Worm (Caenorhabditis elegans): ENCODE measurements around the gene plc-2.
A peak's percentile ranks its signal among the peaks of the same experiment; 100 is the strongest.

Gene plc-2

DNA sequence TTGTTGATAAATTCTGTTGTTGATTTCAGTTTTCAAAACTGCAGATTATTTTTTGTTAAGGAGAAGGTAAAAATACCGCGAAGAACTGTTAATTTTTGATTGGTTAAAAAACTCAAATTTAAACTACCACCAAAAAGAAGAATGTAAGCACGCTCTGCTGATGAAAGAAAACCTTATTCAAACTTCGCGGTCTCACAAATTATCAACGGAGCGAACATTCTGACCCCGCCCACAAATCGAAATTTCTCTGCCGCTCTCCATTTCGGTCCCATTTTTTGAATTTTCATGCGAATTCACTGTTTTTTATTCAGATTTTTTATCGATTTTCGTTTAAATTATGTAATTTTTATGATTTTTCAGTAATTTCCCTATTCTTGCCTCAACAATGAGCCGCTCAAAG lies 2.8 kb upstream of the plc-2 start, which contains the start of gene cyn-3:
cyn-3 (plus strand) TSS at position 361 of the 400 bp plus-strand sequence.
- TF ChIP-seq ham-2 (GFP tag; optimal IDR thresholded peaks at IDR 0.05): no peak
- TF ChIP-seq lsy-2 (tag; optimal IDR thresholded peaks at IDR 0.05): peak; percentile 83
- peak; percentile 77 for TF ChIP-seq pha-4 (tag; optimal IDR thresholded peaks at IDR 0.05)
- no peak for TF ChIP-seq ceh-43 (GFP tag; optimal IDR thresholded peaks at IDR 0.05)
- TF ChIP-seq mep-1 (tag; optimal IDR thresholded peaks at IDR 0.05): peak; percentile 78
- no peak for TF ChIP-seq unc-39 (tag; optimal IDR thresholded peaks at IDR 0.05)
- peak; percentile 18 for TF ChIP-seq hlh-1 (tag; optimal IDR thresholded peaks at IDR 0.05)
- peak; percentile 81 for TF ChIP-seq ces-1 (GFP tag; optimal IDR thresholded peaks at IDR 0.05)
- TF ChIP-seq elt-1 (tag; optimal IDR thresholded peaks at IDR 0.05; ENCODE audit: borderline replicate concordance, insufficient read depth): no peak
- no peak for TF ChIP-seq cnd-1 (tag; optimal IDR thresholded peaks at IDR 0.05)
- peak; percentile 58 for TF ChIP-seq lin-13 (tag; optimal IDR thresholded peaks at IDR 0.05)
- peak; percentile 26 for TF ChIP-seq ceh-39 (tag; optimal IDR thresholded peaks at IDR 0.05)
- TF ChIP-seq tbx-8 (GFP tag; optimal IDR thresholded peaks at IDR 0.05): no peak
- TF ChIP-seq nhr-237 (tag; optimal IDR thresholded peaks at IDR 0.05): peak; percentile 71
- TF ChIP-seq drap-1 (GFP tag; optimal IDR thresholded peaks at IDR 0.05): no peak

DNA sequence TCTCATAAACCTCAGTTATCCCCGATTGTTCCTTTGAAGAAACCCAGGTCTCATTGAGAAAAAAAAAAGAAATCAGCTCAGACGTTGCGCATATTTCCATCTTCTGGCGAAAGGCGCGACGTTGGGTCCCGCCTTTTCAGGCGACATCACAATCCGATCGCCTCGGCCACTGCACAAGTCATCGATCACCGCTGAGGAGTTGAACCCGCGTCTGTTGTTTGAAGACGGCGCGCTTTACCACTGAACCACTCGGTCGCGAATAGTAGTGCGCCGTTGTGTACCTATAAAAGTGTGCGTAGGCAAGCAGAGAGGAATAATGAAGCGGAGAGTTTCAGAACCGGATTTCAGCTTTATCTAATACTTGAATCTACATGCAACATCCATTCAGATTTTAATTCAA lies 1.5 kb upstream of the plc-2 start, which contains the start of gene Y75B12B.11:
Y75B12B.11 (plus strand) TSS at position 394 of the 400 bp plus-strand sequence.
- TF ChIP-seq ceh-83 (GFP tag; optimal IDR thresholded peaks at IDR 0.05): peak; percentile 93
- TF ChIP-seq unc-120 (tag; optimal IDR thresholded peaks at IDR 0.05; ENCODE audit: poor library complexity, severe bottlenecking): peak; percentile 94
- TF ChIP-seq ceh-39 (tag; optimal IDR thresholded peaks at IDR 0.05): no peak
- peak; percentile 24 for TF ChIP-seq unc-62 (GFP tag; optimal IDR thresholded peaks at IDR 0.05)
- peak; percentile 83 for TF ChIP-seq lin-32 (GFP tag; optimal IDR thresholded peaks at IDR 0.05)
- TF ChIP-seq ztf-11 (tag; optimal IDR thresholded peaks at IDR 0.05): peak; percentile 1
- TF ChIP-seq zip-8 (tag; optimal IDR thresholded peaks at IDR 0.05): no peak
- no peak for TF ChIP-seq nhr-12 (tag; optimal IDR thresholded peaks at IDR 0.05)
- no peak for TF ChIP-seq elt-3 (tag; optimal IDR thresholded peaks at IDR 0.05)
- TF ChIP-seq lsy-2 (tag; optimal IDR thresholded peaks at IDR 0.05): peak; percentile 52
- TF ChIP-seq flh-1 (GFP tag; optimal IDR thresholded peaks at IDR 0.05): peak; percentile 77
- peak; percentile 75 for TF ChIP-seq pha-4 (tag; optimal IDR thresholded peaks at IDR 0.05)
- TF ChIP-seq nhr-76 (tag; optimal IDR thresholded peaks at IDR 0.05): no peak
- no peak for TF ChIP-seq blmp-1 (tag; optimal IDR thresholded peaks at IDR 0.05)
- TF ChIP-seq mls-2 (tag; optimal IDR thresholded peaks at IDR 0.05): peak; percentile 93
- peak; percentile 81 for TF ChIP-seq ham-2 (GFP tag; optimal IDR thresholded peaks at IDR 0.05)
- TF ChIP-seq snpc-4 (tag; optimal IDR thresholded peaks at IDR 0.05): no peak
- TF ChIP-seq bed-3 (GFP tag; optimal IDR thresholded peaks at IDR 0.05): peak; percentile 76
- TF ChIP-seq nhr-28 (tag; optimal IDR thresholded peaks at IDR 0.05): no peak
- peak; percentile 47 for TF ChIP-seq mep-1 (tag; optimal IDR thresholded peaks at IDR 0.05)
- peak; percentile 99 for TF ChIP-seq drap-1 (GFP tag; optimal IDR thresholded peaks at IDR 0.05)
- TF ChIP-seq hlh-1 (tag; optimal IDR thresholded peaks at IDR 0.05): peak; percentile 28
- TF ChIP-seq nhr-2 (tag; optimal IDR thresholded peaks at IDR 0.05): no peak
- peak; percentile 26 for TF ChIP-seq mab-5 (tag; optimal IDR thresholded peaks at IDR 0.05)
- TF ChIP-seq sem-2 (GFP tag; optimal IDR thresholded peaks at IDR 0.05): peak; percentile 84
- peak; percentile 61 for TF ChIP-seq lin-13 (tag; optimal IDR thresholded peaks at IDR 0.05)
- TF ChIP-seq sptf-1 (tag; optimal IDR thresholded peaks at IDR 0.05): peak; percentile 93
- TF ChIP-seq nhr-237 (tag; optimal IDR thresholded peaks at IDR 0.05): no peak
- peak; percentile 90 for TF ChIP-seq M03D4.4 (tag; optimal IDR thresholded peaks at IDR 0.05)
- TF ChIP-seq unc-39 (tag; optimal IDR thresholded peaks at IDR 0.05): no peak
- TF ChIP-seq elt-1 (tag; optimal IDR thresholded peaks at IDR 0.05; ENCODE audit: borderline replicate concordance, insufficient read depth): no peak
- peak; percentile 84 for TF ChIP-seq ceh-43 (GFP tag; optimal IDR thresholded peaks at IDR 0.05)
- peak; percentile 88 for TF ChIP-seq tbx-8 (GFP tag; optimal IDR thresholded peaks at IDR 0.05)
- no peak for TF ChIP-seq ces-1 (GFP tag; optimal IDR thresholded peaks at IDR 0.05)
- TF ChIP-seq cnd-1 (tag; optimal IDR thresholded peaks at IDR 0.05): peak; percentile 94

DNA sequence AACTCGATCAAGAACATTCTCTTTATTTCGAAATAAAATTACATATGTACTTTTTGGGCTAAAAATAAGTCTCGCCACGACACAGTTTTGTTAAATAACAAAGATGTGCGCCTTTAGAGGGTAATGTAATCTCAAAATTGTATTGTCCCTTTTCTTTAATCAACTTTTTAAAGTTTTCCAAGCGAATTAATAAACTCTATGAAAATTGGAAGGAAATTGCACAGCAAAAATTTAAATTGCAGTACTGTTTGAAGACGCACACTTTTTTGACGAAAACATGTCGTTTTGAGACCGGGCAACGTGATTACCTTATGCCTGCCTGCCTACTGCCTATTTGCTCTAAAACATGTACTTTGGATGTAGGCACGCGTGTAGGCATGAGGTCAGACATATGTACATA lies 401 bp upstream of the plc-2 start:
- TF ChIP-seq elt-1 (tag; optimal IDR thresholded peaks at IDR 0.05; ENCODE audit: borderline replicate concordance, insufficient read depth) (no peak), ces-1 (GFP tag; optimal IDR thresholded peaks at IDR 0.05) (no peak), lin-32 (GFP tag; optimal IDR thresholded peaks at IDR 0.05) (no peak), ztf-11 (tag; optimal IDR thresholded peaks at IDR 0.05) (no peak), unc-62 (GFP tag; optimal IDR thresholded peaks at IDR 0.05) (no peak), lsy-2 (tag; optimal IDR thresholded peaks at IDR 0.05) (no peak), ceh-43 (GFP tag; optimal IDR thresholded peaks at IDR 0.05) (no peak), M03D4.4 (tag; optimal IDR thresholded peaks at IDR 0.05) (no peak), mep-1 (tag; optimal IDR thresholded peaks at IDR 0.05) (no peak), ceh-39 (tag; optimal IDR thresholded peaks at IDR 0.05) (no peak), pha-4 (tag; optimal IDR thresholded peaks at IDR 0.05) (no peak)
